Fruit fly (Drosophila melanogaster) whole organism, embryonic: Measurements from ENCODE around the gene CG6843.

Source experiments
- Asciz ChIP-seq: fragments of 200-800 bp; sonication (Bioruptor generic); optimal IDR thresholded peaks from 2 replicates; lab custom pipeline; 2017; ENCODE audit warnings: missing biosample characterization, mild to moderate bottlenecking, missing genetic modification characterization, missing genetic modification reagents
- CG1024 ChIP-seq: fragments of 200-800 bp; sonication (Bioruptor generic); IDR thresholded peaks from 2 replicates; pipeline ENCODE4 v1.3.6; 2022; ENCODE audit warnings: missing biosample characterization, missing genetic modification characterization
- CG11456 ChIP-seq: fragments of 200-800 bp; sonication (Bioruptor generic); IDR thresholded peaks from 3 replicates; pipeline ENCODE4 v1.3.6; 2022; ENCODE audit warnings: missing biosample characterization, missing genetic modification characterization
- CG12071 ChIP-seq: fragments of 200-800 bp; sonication (Bioruptor generic); optimal IDR thresholded peaks from 3 replicates; lab custom pipeline; 2018; ENCODE audit warnings: missing biosample characterization, mild to moderate bottlenecking, missing genetic modification characterization
- CG12659 ChIP-seq: fragments of 200-800 bp; sonication (Bioruptor generic); optimal IDR thresholded peaks from 3 replicates; lab custom pipeline; 2017; ENCODE audit warnings: mild to moderate bottlenecking, missing biosample characterization, missing genetic modification reagents, missing genetic modification characterization
- CG15269 ChIP-seq: fragments of 200-800 bp; sonication (Bioruptor generic); optimal IDR thresholded peaks from 2 replicates; lab custom pipeline; 2018; ENCODE audit warnings: missing biosample characterization, mild to moderate bottlenecking, missing genetic modification characterization, moderate library complexity
- CG15479 ChIP-seq: fragments of 200-800 bp; sonication (Bioruptor generic); optimal IDR thresholded peaks from 3 replicates; lab custom pipeline; 2019; ENCODE audit warnings: missing biosample characterization, mild to moderate bottlenecking, missing genetic modification characterization, moderate library complexity
- CG1603 ChIP-seq: fragments of 200-800 bp; sonication (Bioruptor generic); optimal IDR thresholded peaks from 2 replicates; lab custom pipeline; 2019; ENCODE audit warnings: missing biosample characterization, mild to moderate bottlenecking, missing genetic modification characterization, moderate library complexity
- CG16863 ChIP-seq: fragments of 200-800 bp; sonication (Bioruptor generic); optimal IDR thresholded peaks from 3 replicates; lab custom pipeline; 2016; ENCODE audit warnings: missing biosample characterization, missing genetic modification characterization
- CG18599 ChIP-seq: fragments of 200-800 bp; sonication (Bioruptor generic); optimal IDR thresholded peaks from 3 replicates; lab custom pipeline; 2017; ENCODE audit warnings: missing biosample characterization, missing genetic modification characterization, mild to moderate bottlenecking, moderate library complexity, missing genetic modification reagents
- CG18619 ChIP-seq: fragments of 200-800 bp; sonication (Bioruptor generic); optimal IDR thresholded peaks from 3 replicates; lab custom pipeline; 2017; ENCODE audit warnings: missing biosample characterization, mild to moderate bottlenecking, missing genetic modification characterization
- CG3995 ChIP-seq: fragments of 200-800 bp; sonication (Bioruptor generic); optimal IDR thresholded peaks from 3 replicates; lab custom pipeline; 2016; ENCODE audit warnings: missing biosample characterization, missing genetic modification characterization
- CG4424 ChIP-seq: fragments of 200-800 bp; sonication (Bioruptor generic); optimal IDR thresholded peaks from 3 replicates; lab custom pipeline; 2016; ENCODE audit warnings: missing biosample characterization, missing genetic modification characterization
- CG6683 ChIP-seq: fragments of 200-800 bp; sonication (Bioruptor generic); optimal IDR thresholded peaks from 2 replicates; lab custom pipeline; 2017; ENCODE audit warnings: missing biosample characterization, mild to moderate bottlenecking, missing genetic modification characterization, missing genetic modification reagents
- CG8290 ChIP-seq, 3 experiments: fragments of 200-800 bp; sonication (Bioruptor generic); optimal IDR thresholded peaks; 2 replicates each; lab custom pipeline; 2016 to 2019; ENCODE audit warnings: missing biosample characterization in 3 of 3, missing genetic modification characterization in 3 of 3, mild to moderate bottlenecking in 2 of 3, moderate library complexity in 1 of 3
- CG8388 ChIP-seq: fragments of 200-800 bp; sonication (Bioruptor generic); optimal IDR thresholded peaks from 2 replicates; lab custom pipeline; 2019; ENCODE audit warnings: missing biosample characterization, mild to moderate bottlenecking, missing genetic modification characterization, moderate library complexity
- CG8478 ChIP-seq: fragments of >200 bp; optimal IDR thresholded peaks from 2 replicates; lab custom pipeline; 2018
- D ChIP-seq, 2 experiments: fragments of 200-800 bp in 1 of 2; fragments of >200 bp in 1 of 2; sonication (Bioruptor generic) in 1 of 2; optimal IDR thresholded peaks; 2 replicates in 1 of 2; 3 replicates in 1 of 2; lab custom pipeline; 2017; ENCODE audit warnings: mild to moderate bottlenecking in 1 of 2, missing biosample characterization in 1 of 2, missing genetic modification characterization in 1 of 2, missing genetic modification reagents in 1 of 2
- Doc3 ChIP-seq: fragments of 200-800 bp; sonication (Bioruptor generic); IDR thresholded peaks from 3 replicates; pipeline ENCODE4 v1.3.6; 2022; ENCODE audit warnings: missing biosample characterization, missing genetic modification characterization; ENCODE audit not compliant: partially characterized antibody
- E2f2 ChIP-seq: fragments of 200-800 bp; sonication (Bioruptor generic); IDR thresholded peaks from 2 replicates; pipeline ENCODE4 v1.3.6; 2022; ENCODE audit warnings: missing biosample characterization, missing genetic modification characterization
- Fer1 ChIP-seq: fragments of 200-800 bp; sonication (Bioruptor generic); optimal IDR thresholded peaks from 2 replicates; lab custom pipeline; 2017; ENCODE audit warnings: missing biosample characterization, mild to moderate bottlenecking, missing genetic modification characterization
- Gug ChIP-seq: fragments of 200-800 bp; sonication (Bioruptor generic); IDR thresholded peaks from 4 replicates; pipeline ENCODE4 v1.3.6; 2022; ENCODE audit warnings: missing biosample characterization, missing genetic modification characterization
- H2.0 ChIP-seq: fragments of 200-800 bp; sonication (Bioruptor generic); IDR thresholded peaks from 2 replicates; pipeline ENCODE4 v1.3.6; 2022; ENCODE audit warnings: missing biosample characterization, missing genetic modification characterization
- HmgZ ChIP-seq: fragments of 200-800 bp; sonication (Bioruptor generic); optimal IDR thresholded peaks from 2 replicates; lab custom pipeline; 2018; ENCODE audit warnings: missing biosample characterization, mild to moderate bottlenecking, missing genetic modification characterization
- Hr3 ChIP-seq: fragments of 200-800 bp; sonication (Bioruptor generic); optimal IDR thresholded peaks from 3 replicates; lab custom pipeline; 2016; ENCODE audit warnings: missing biosample characterization, missing genetic modification characterization
- Hr39 ChIP-seq: fragments of >200 bp; optimal IDR thresholded peaks from 2 replicates; lab custom pipeline; 2017
- PHDP ChIP-seq: fragments of 200-800 bp; sonication (Bioruptor generic); optimal IDR thresholded peaks from 3 replicates; lab custom pipeline; 2018; ENCODE audit warnings: missing biosample characterization, mild to moderate bottlenecking, missing genetic modification characterization, moderate library complexity
- Scr ChIP-seq: fragments of 200-800 bp; sonication (Bioruptor generic); IDR thresholded peaks from 2 replicates; pipeline ENCODE4 v1.3.6; 2022; ENCODE audit warnings: missing biosample characterization, missing genetic modification characterization; ENCODE audit not compliant: partially characterized antibody
- Ssrp ChIP-seq: fragments of 200-800 bp; sonication (Bioruptor generic); optimal IDR thresholded peaks from 2 replicates; lab custom pipeline; 2018; ENCODE audit warnings: missing biosample characterization, mild to moderate bottlenecking, missing genetic modification characterization, moderate library complexity
- Taf1 ChIP-seq: fragments of 200-800 bp; sonication (Bioruptor generic); IDR thresholded peaks from 2 replicates; pipeline ENCODE4 v1.3.6; 2022; ENCODE audit warnings: missing biosample characterization, missing genetic modification characterization
- br ChIP-seq: fragments of >200 bp; optimal IDR thresholded peaks from 2 replicates; lab custom pipeline; 2017
- cas ChIP-seq: fragments of 200-800 bp; sonication (Bioruptor generic); IDR thresholded peaks from 2 replicates; pipeline ENCODE4 v1.3.6; 2022; ENCODE audit warnings: missing biosample characterization, missing genetic modification characterization
- caup ChIP-seq: fragments of 200-800 bp; sonication (Bioruptor generic); optimal IDR thresholded peaks from 3 replicates; lab custom pipeline; 2017; ENCODE audit warnings: missing biosample characterization, mild to moderate bottlenecking, missing genetic modification characterization, moderate library complexity; ENCODE audit not compliant: severe bottlenecking
- croc ChIP-seq: fragments of 200-800 bp; sonication (Bioruptor generic); conservative IDR thresholded peaks from 3 replicates; pipeline ENCODE4 v1.3.6; 2022; ENCODE audit warnings: missing biosample characterization, missing genetic modification characterization
- da ChIP-seq: fragments of 200-800 bp; sonication (Bioruptor generic); optimal IDR thresholded peaks from 2 replicates; lab custom pipeline; 2016; ENCODE audit warnings: missing biosample characterization, missing genetic modification characterization
- dm ChIP-seq: fragments of 200-800 bp; sonication (Bioruptor generic); optimal IDR thresholded peaks from 3 replicates; lab custom pipeline; 2016; ENCODE audit warnings: missing biosample characterization, missing genetic modification characterization
- en ChIP-seq: fragments of 200-800 bp; sonication (Bioruptor generic); optimal IDR thresholded peaks from 2 replicates; lab custom pipeline; 2016; ENCODE audit warnings: missing biosample characterization, missing genetic modification characterization
- gcm2 ChIP-seq: fragments of 200-800 bp; sonication (Bioruptor generic); optimal IDR thresholded peaks from 2 replicates; lab custom pipeline; 2016; ENCODE audit warnings: missing biosample characterization, missing genetic modification characterization
- gem ChIP-seq: fragments of 200-800 bp; sonication (Bioruptor generic); optimal IDR thresholded peaks from 2 replicates; lab custom pipeline; 2019; ENCODE audit warnings: missing biosample characterization, mild to moderate bottlenecking, missing genetic modification characterization, moderate library complexity
- grau ChIP-seq: fragments of 200-800 bp; optimal IDR thresholded peaks from 3 replicates; lab custom pipeline; 2019; ENCODE audit warnings: missing biosample characterization, mild to moderate bottlenecking, missing genetic modification characterization, moderate library complexity
- onecut ChIP-seq: fragments of 200-800 bp; sonication (Bioruptor generic); IDR thresholded peaks from 2 replicates; pipeline ENCODE4 v1.3.6; 2022; ENCODE audit warnings: missing biosample characterization, missing genetic modification characterization
- pfk ChIP-seq: fragments of 200-800 bp; sonication (Bioruptor generic); optimal IDR thresholded peaks from 2 replicates; lab custom pipeline; 2018; ENCODE audit warnings: missing biosample characterization, mild to moderate bottlenecking, missing genetic modification characterization, moderate library complexity
- pzg ChIP-seq: fragments of 200-800 bp; sonication (Bioruptor generic); optimal IDR thresholded peaks from 3 replicates; lab custom pipeline; 2018; ENCODE audit warnings: missing biosample characterization, mild to moderate bottlenecking, missing genetic modification characterization, moderate library complexity
- sens ChIP-seq: fragments of 200-800 bp; sonication (Bioruptor generic); peaks from one replicate; lab custom pipeline; 2016; ENCODE audit warnings: missing biosample characterization, missing genetic modification characterization
- sob ChIP-seq: fragments of 200-800 bp; sonication (Bioruptor generic); IDR thresholded peaks from 2 replicates; pipeline ENCODE4 v1.3.6; 2022; ENCODE audit warnings: missing biosample characterization, missing genetic modification characterization
- ssp ChIP-seq: fragments of 200-800 bp; sonication (Bioruptor generic); IDR thresholded peaks from 2 replicates; pipeline ENCODE4 v1.3.6; 2022; ENCODE audit warnings: missing biosample characterization, missing genetic modification characterization
- wek ChIP-seq: fragments of 200-800 bp; sonication (Bioruptor generic); optimal IDR thresholded peaks from 3 replicates; lab custom pipeline; 2018; ENCODE audit warnings: missing biosample characterization, mild to moderate bottlenecking, missing genetic modification characterization, moderate library complexity
- zfh2 ChIP-seq: fragments of 200-800 bp; sonication (Bioruptor generic); optimal IDR thresholded peaks from 2 replicates; lab custom pipeline; 2016; ENCODE audit warnings: missing biosample characterization, missing genetic modification characterization

CG6843 gene

DNA sequence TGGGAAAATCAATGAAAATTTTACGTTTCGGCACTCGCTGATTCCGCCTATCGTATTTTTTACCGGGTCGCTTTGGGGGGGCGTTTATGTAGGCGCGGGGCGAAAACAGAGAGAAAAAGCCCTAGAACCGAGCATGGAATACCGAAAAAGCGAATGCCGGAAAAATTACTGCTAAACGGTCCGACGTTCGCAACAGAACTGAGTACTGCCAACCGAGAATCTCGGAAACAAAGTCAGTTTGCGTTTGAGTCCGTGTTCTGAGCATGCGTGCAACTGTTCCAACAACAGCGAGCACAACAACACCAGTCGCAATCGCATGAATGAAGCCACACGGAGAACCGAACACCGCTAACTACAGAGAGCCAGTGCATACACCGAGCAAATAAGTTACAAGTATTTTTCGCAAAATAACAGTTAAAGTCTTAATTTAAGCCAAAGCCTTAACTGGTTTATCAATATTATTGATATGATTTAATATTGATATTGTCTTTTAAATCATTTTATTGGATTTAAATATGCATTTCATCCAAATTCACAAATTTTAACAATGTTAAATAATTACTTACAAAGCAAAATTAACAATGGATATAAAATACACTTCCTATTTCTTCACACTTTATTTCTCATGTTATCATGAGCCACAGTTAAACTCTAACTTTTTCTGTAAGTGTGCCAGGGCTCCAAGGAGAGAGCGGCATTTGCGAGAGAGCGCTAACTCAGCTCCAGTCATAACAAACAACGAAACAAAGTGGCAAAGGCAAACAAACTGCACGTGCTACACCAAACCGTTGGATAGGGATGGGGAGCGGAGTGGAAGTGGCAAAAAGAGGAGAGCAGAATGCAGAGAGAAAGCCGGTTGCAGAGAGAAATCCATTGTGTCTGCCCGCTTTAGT is 10.9 kb upstream of the CG6843 start, which contains the start of gene CG3961 (continued):
- peak; percentile 93 for TF ChIP-seq CG18599
- TF ChIP-seq CG11456 = no peak
- no peak for TF ChIP-seq Doc3 (GFP tag; lab: Robert Waterston, UW)
- TF ChIP-seq en (GFP tag; lab: Kevin White, UChicago) = peak; percentile 34
- peak; percentile 96 for TF ChIP-seq croc (GFP tag; lab: Robert Waterston, UW)
- TF ChIP-seq CG18619 (GFP tag; lab: Kevin White, UChicago) = peak; percentile 98
- 0 out of 2 replicates have a peak, but pooled peaks have one; percentile 6 for TF ChIP-seq cas (GFP tag; lab: Robert Waterston, UW)
- TF ChIP-seq CG12071 = peak; percentile 72
- peak; percentile 97 for TF ChIP-seq CG15269 (tag; lab: Kevin White, UChicago)
- TF ChIP-seq Fer1 (GFP tag; lab: Kevin White, UChicago) = peak; percentile 96
- TF ChIP-seq H2.0 (GFP tag; lab: Robert Waterston, UW) = peak; percentile 88
- peak; percentile 79 for TF ChIP-seq CG1024
- no peak for TF ChIP-seq D (optimal IDR thresholded peaks at IDR 0.05; lab: Kevin White, UChicago)
- peak; percentile 99 for TF ChIP-seq D (GFP tag; optimal IDR thresholded peaks at IDR 0.05; lab: Kevin White, UChicago)
- TF ChIP-seq zfh2 (GFP tag; lab: Kevin White, UChicago) = peak; percentile 52
- TF ChIP-seq br = no peak
- peak; percentile 51; the same call in 1 of the 2 replicates for TF ChIP-seq Taf1 (GFP tag; lab: Robert Waterston, UW)
- TF ChIP-seq CG8388 (GFP tag; lab: Kevin White, UChicago) = peak; percentile 98
- peak; percentile 95 for TF ChIP-seq CG6683 (GFP tag; lab: Kevin White, UChicago)
- peak; percentile 67 for TF ChIP-seq wek (GFP tag; lab: Kevin White, UChicago)
- peak; percentile 79 for TF ChIP-seq E2f2 (GFP tag; lab: Robert Waterston, UW)
- TF ChIP-seq onecut (GFP tag; lab: Robert Waterston, UW) = peak; percentile 83
- peak; percentile 98 for TF ChIP-seq CG4424 (GFP tag; lab: Kevin White, UChicago)
- TF ChIP-seq Hr3 (GFP tag; lab: Kevin White, UChicago) = peak; percentile 98
- TF ChIP-seq CG8478 (lab: Kevin White, UChicago) = no peak
- no peak for TF ChIP-seq Scr (GFP tag; lab: Robert Waterston, UW)
- peak; percentile 99 for TF ChIP-seq sens (GFP tag; lab: Kevin White, UChicago)
- peak; percentile 97 for TF ChIP-seq PHDP
- TF ChIP-seq gcm2 (GFP tag; lab: Kevin White, UChicago) = peak; percentile 79
- TF ChIP-seq gem (tag; lab: Kevin White, UChicago) = peak; percentile 99
- TF ChIP-seq ssp = peak; percentile 88
- TF ChIP-seq sob (GFP tag; lab: Robert Waterston, UW) = peak; percentile 90
- TF ChIP-seq HmgZ = peak; percentile 95
- no peak for TF ChIP-seq pfk (GFP tag; lab: Kevin White, UChicago)
- peak; percentile 94 for TF ChIP-seq caup (GFP tag; lab: Kevin White, UChicago)
- TF ChIP-seq pzg (GFP tag; lab: Kevin White, UChicago) = no peak
- peak; percentile 99 for TF ChIP-seq Ssrp (tag; lab: Kevin White, UChicago)
- peak; percentile 97 for TF ChIP-seq CG8290 (GFP tag; optimal IDR thresholded peaks at IDR 0.05; lab: Kevin White, UChicago)
- peak; percentile 70 to 86 for TF ChIP-seq CG8290 (tag; optimal IDR thresholded peaks at IDR 0.05; lab: Kevin White, UChicago)
- TF ChIP-seq da = peak; percentile 53
- TF ChIP-seq CG16863 (GFP tag; lab: Kevin White, UChicago) = peak; percentile 90
- TF ChIP-seq grau (tag; lab: Kevin White, UChicago) = peak; percentile 98
- peak; percentile 99 for TF ChIP-seq CG12659
- TF ChIP-seq Gug = peak; percentile 81
- peak; percentile 90 for TF ChIP-seq CG1603 (tag; lab: Kevin White, UChicago)
- peak; percentile 36 for TF ChIP-seq CG3995 (GFP tag; lab: Kevin White, UChicago)
- peak; percentile 37 for TF ChIP-seq CG15479 (GFP tag; lab: Kevin White, UChicago)
- TF ChIP-seq Asciz (GFP tag; lab: Kevin White, UChicago) = peak; percentile 98
- TF ChIP-seq Hr39 (lab: Kevin White, UChicago) = no peak
- peak; percentile 85 for TF ChIP-seq dm (GFP tag; lab: Kevin White, UChicago)
